Worm (Caenorhabditis elegans) whole organism, L3 larva: Measurements from ENCODE around the gene ptr-8.

Experiments used
- R02D3.7 ChIP-seq: fragments of 150-350 bp; optimal IDR thresholded peaks from 2 replicates; lab custom pipeline; 2014; ENCODE audit warnings: missing biosample characterization, missing genetic modification characterization
- fkh-10 ChIP-seq: sonication (generic microtip); optimal IDR thresholded peaks from 2 replicates; lab custom pipeline; 2017; ENCODE audit warnings: missing biosample characterization, missing genetic modification reagents, missing genetic modification characterization
- jun-1 ChIP-seq: fragments of 150-350 bp; optimal IDR thresholded peaks from 2 replicates; lab custom pipeline; 2014; ENCODE audit warnings: missing biosample characterization, missing genetic modification reagents, missing genetic modification characterization
- lin-15B ChIP-seq: fragments of 150-350 bp; optimal IDR thresholded peaks from 2 replicates; lab custom pipeline; 2014; ENCODE audit warnings: missing biosample characterization, missing genetic modification characterization
- lin-39 ChIP-seq: fragments of 150-350 bp; optimal IDR thresholded peaks from 2 replicates; lab custom pipeline; 2018; ENCODE audit warnings: missing biosample characterization, missing genetic modification reagents, missing genetic modification characterization
- nfya-1 ChIP-seq: sonication (generic microtip); optimal IDR thresholded peaks from 2 replicates; lab custom pipeline; 2017; ENCODE audit warnings: missing genetic modification characterization, mild to moderate bottlenecking, missing compliant biosample characterization, antibody characterized with exemption, moderate library complexity; ENCODE audit not compliant: insufficient read depth
- nhr-12 ChIP-seq: fragments of 150-350 bp; optimal IDR thresholded peaks from 2 replicates; lab custom pipeline; 2014; ENCODE audit warnings: missing biosample characterization, missing genetic modification characterization
- nhr-23 ChIP-seq: fragments of 150-350 bp; optimal IDR thresholded peaks from 2 replicates; lab custom pipeline; 2014; ENCODE audit warnings: missing biosample characterization, missing genetic modification reagents, missing genetic modification characterization
- nhr-43 ChIP-seq: sonication (generic microtip); optimal IDR thresholded peaks from 2 replicates; lab custom pipeline; 2016; ENCODE audit warnings: mild to moderate bottlenecking, missing genetic modification characterization, missing compliant biosample characterization; ENCODE audit not compliant: poor library complexity, severe bottlenecking
- nhr-76 ChIP-seq: fragments of 150-350 bp; sonication (generic microtip); optimal IDR thresholded peaks from 5 replicates; lab custom pipeline; 2014; ENCODE audit warnings: missing biosample characterization, missing genetic modification characterization
- skn-1 ChIP-seq: fragments of 150-350 bp; optimal IDR thresholded peaks from 2 replicates; lab custom pipeline; 2014; ENCODE audit warnings: missing biosample characterization, missing genetic modification characterization
- tbx-2 ChIP-seq: sonication (generic microtip); optimal IDR thresholded peaks from 2 replicates; lab custom pipeline; 2016; ENCODE audit warnings: mild to moderate bottlenecking, missing genetic modification characterization, missing compliant biosample characterization
- ztf-11 ChIP-seq: fragments of 150-350 bp; optimal IDR thresholded peaks from 2 replicates; lab custom pipeline; 2014; ENCODE audit warnings: missing biosample characterization, missing genetic modification characterization

DNA sequence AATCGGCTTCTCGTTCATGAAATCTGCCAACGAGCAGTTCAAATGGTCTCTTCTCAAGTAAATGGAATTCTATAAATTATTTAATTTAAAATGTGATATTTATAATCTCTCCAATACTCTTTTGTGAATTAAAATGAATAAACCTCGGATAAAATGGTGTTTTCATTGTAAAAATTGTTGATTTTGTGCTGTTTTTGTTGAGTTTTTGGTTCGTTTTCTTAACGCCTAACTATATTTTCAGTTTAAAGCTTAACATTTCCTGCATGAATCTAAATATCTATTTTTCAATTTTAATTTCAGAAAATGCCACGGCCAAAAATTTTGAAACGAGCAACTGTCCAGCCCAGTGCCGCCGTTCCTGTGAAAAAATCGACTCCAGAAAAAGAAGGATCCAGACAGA, 15.4 kb upstream of the ptr-8 start, which contains the start of gene orc-2:
- TF ChIP-seq jun-1 (tag; lab: Kevin White, UChicago) (no peak), ztf-11 (tag; lab: Kevin White, UChicago) (no peak), nhr-23 (no peak), R02D3.7 (no peak), tbx-2 (tag; lab: Kevin White, UChicago) (no peak), lin-39 (tag; lab: Kevin White, UChicago) (no peak), nhr-43 (tag; lab: Kevin White, UChicago) (no peak), fkh-10 (GFP tag; lab: Kevin White, UChicago) (no peak), skn-1 (tag; lab: Kevin White, UChicago) (no peak), nhr-76 (no peak), lin-15B (tag; lab: Kevin White, UChicago) (no peak), nhr-12 (no peak), nfya-1 (tag; lab: Kevin White, UChicago) (no peak)
